Fruit fly (Drosophila melanogaster): ENCODE results near the gene CG15130.
A peak's percentile ranks its signal among the peaks of the same experiment; 100 is the strongest.

dm6 chr2L:20416754-20417563 is 7.5 kb downstream of the CG15130 start, which contains the start of the genes CG10949 and Arpc2:
- TF ChIP-seq mam (GFP tag; optimal IDR thresholded peaks at IDR 0.05) (no peak), CG5245 (GFP tag; optimal IDR thresholded peaks at IDR 0.05) (no peak), jigr1 (GFP tag; IDR thresholded peaks at IDR 0.05) (no peak), seq (GFP tag; IDR thresholded peaks at IDR 0.05) (no peak), CG7786 (GFP tag; optimal IDR thresholded peaks at IDR 0.05) (no peak), HLHmδ (GFP tag; optimal IDR thresholded peaks at IDR 0.05) (no peak), Ets65A (GFP tag) (peak; percentile 74), Doc2 (GFP tag; IDR thresholded peaks at IDR 0.05) (no peak), CG6765 (GFP tag; optimal IDR thresholded peaks at IDR 0.05) (peak; percentile 12), btn (GFP tag; optimal IDR thresholded peaks at IDR 0.05) (no peak), inv (GFP tag; IDR thresholded peaks at IDR 0.05; ENCODE audit: partially characterized antibody) (peak; percentile 60; the same call in 1 of the 2 replicates), lbe (GFP tag; optimal IDR thresholded peaks at IDR 0.05) (no peak), CG10959 (GFP tag; IDR thresholded peaks at IDR 0.05) (no peak), vvl (GFP tag; IDR thresholded peaks at IDR 0.05) (peak; percentile 27; the same call in 1 of the 2 replicates)

Data from whole organism, embryonic.